Fruit fly (Drosophila melanogaster): Measurements from ENCODE around the gene CG13300.

DNA sequence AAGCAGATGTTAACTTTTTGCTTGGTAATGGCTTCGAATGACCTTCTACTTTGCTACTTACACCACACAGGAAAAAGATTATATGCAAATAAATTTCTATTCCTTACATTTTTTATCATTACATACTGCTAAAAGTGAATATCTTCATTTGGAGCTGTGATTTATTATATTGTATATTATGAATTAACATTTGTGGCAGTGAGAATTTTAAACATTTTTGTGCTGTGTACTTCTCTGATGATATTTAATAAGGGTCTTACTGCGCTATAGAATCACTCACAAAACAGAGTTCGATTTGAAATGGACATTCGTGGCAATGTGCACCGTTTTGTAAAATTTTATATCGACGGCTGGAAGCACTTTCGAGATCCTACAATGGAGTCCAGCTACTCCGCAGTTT, 24.9 kb downstream of the CG13300 start, which contains the start of gene Or65c:
- no peak for TF ChIP-seq CTCF (optimal IDR thresholded peaks at IDR 0.05)
- no peak for TF ChIP-seq CG8478 (optimal IDR thresholded peaks at IDR 0.05)
